Worm (Caenorhabditis elegans) whole organism, L4 larva: ENCODE data around the gene slc-9B.2.

Experiments
- F10B5.3 ChIP-seq: sonication (generic microtip); optimal IDR thresholded peaks from 2 replicates; lab custom pipeline; 2016; ENCODE audit warnings: mild to moderate bottlenecking, missing genetic modification characterization, missing compliant biosample characterization
- F26F4.8 ChIP-seq: fragments of 200-800 bp; sonication (Bioruptor generic); conservative IDR thresholded peaks from 2 replicates; pipeline ENCODE4 v1.3.6; 2022; ENCODE audit warnings: missing genetic modification characterization, missing compliant biosample characterization
- F44E2.7 ChIP-seq: fragments of 200-800 bp; sonication (Bioruptor generic); IDR thresholded peaks from 2 replicates; pipeline ENCODE4 v2.1.2; 2022; ENCODE audit warnings: missing genetic modification characterization, missing compliant biosample characterization
- F49E8.2 ChIP-seq: sonication (generic microtip); optimal IDR thresholded peaks from 2 replicates; lab custom pipeline; 2016; ENCODE audit warnings: missing compliant biosample characterization, mild to moderate bottlenecking, missing genetic modification characterization, borderline replicate concordance
- T20F7.1 ChIP-seq: fragments of 200-800 bp; sonication (Bioruptor generic); optimal IDR thresholded peaks from 2 replicates; lab custom pipeline; 2018; ENCODE audit warnings: mild to moderate bottlenecking, missing genetic modification characterization, missing compliant biosample characterization
- Y48G9A.11 ChIP-seq: fragments of 200-800 bp; sonication (Bioruptor generic); IDR thresholded peaks from 2 replicates; pipeline ENCODE4 v1.3.6; 2022; ENCODE audit warnings: missing genetic modification reagents, missing genetic modification characterization, missing compliant biosample characterization
- Y5F2A.4 ChIP-seq: fragments of 200-800 bp; sonication (Bioruptor generic); optimal IDR thresholded peaks from 2 replicates; lab custom pipeline; 2018; ENCODE audit warnings: mild to moderate bottlenecking, missing genetic modification characterization, missing compliant biosample characterization
- Y75B8A.6 ChIP-seq: fragments of 200-800 bp; sonication (Bioruptor generic); IDR thresholded peaks from 2 replicates; pipeline ENCODE4 v1.3.6; 2022; ENCODE audit warnings: missing genetic modification reagents, missing genetic modification characterization, missing compliant biosample characterization
- aly-2 ChIP-seq: sonication (generic microtip); optimal IDR thresholded peaks from 2 replicates; lab custom pipeline; 2018; ENCODE audit warnings: missing biosample characterization, missing genetic modification characterization
- ama-1 ChIP-seq: fragments of 150-350 bp; optimal IDR thresholded peaks from 2 replicates; lab custom pipeline; 2014; ENCODE audit warnings: inconsistent platforms, mixed read lengths
- ceh-20 ChIP-seq: fragments of 200-800 bp; sonication (Bioruptor generic); IDR thresholded peaks from 2 replicates; pipeline ENCODE4 v1.3.6; 2022; ENCODE audit warnings: missing genetic modification reagents, missing genetic modification characterization, missing compliant biosample characterization
- ceh-28 ChIP-seq: fragments of 150-350 bp; optimal IDR thresholded peaks from 2 replicates; lab custom pipeline; 2014; ENCODE audit warnings: missing biosample characterization, missing genetic modification reagents, missing genetic modification characterization
- ceh-44 ChIP-seq: fragments of 200-800 bp; sonication (Bioruptor generic); IDR thresholded peaks from 2 replicates; pipeline ENCODE4 v1.3.6; 2022; ENCODE audit warnings: missing genetic modification reagents, missing genetic modification characterization, missing compliant biosample characterization
- ceh-62 ChIP-seq: sonication (generic microtip); optimal IDR thresholded peaks from 2 replicates; lab custom pipeline; 2017; ENCODE audit warnings: missing biosample characterization, missing genetic modification characterization
- ces-1 ChIP-seq: fragments of 150-350 bp; sonication (generic microtip); optimal IDR thresholded peaks from 4 replicates; lab custom pipeline; 2014; ENCODE audit warnings: missing biosample characterization, missing genetic modification reagents, missing genetic modification characterization
- cey-2 ChIP-seq: sonication (generic microtip); optimal IDR thresholded peaks from 3 replicates; lab custom pipeline; 2017; ENCODE audit warnings: missing genetic modification characterization, mild to moderate bottlenecking, missing compliant biosample characterization, antibody characterized with exemption, borderline replicate concordance; ENCODE audit not compliant: insufficient read depth
- daf-16 ChIP-seq, 3 experiments: sonication (generic microtip); optimal IDR thresholded peaks; 2 replicates each; lab custom pipeline; 2016 to 2017; ENCODE audit warnings: missing genetic modification characterization in 3 of 3, missing genetic modification reagents in 3 of 3, mild to moderate bottlenecking in 2 of 3, missing compliant biosample characterization in 2 of 3, missing biosample characterization in 1 of 3, moderate library complexity in 1 of 3
- daf-8 ChIP-seq: fragments of 200-800 bp; sonication (Bioruptor generic); IDR thresholded peaks from 2 replicates; pipeline ENCODE4 v1.3.6; 2022; ENCODE audit warnings: missing genetic modification characterization, missing compliant biosample characterization
- dmd-8 ChIP-seq: fragments of 200-800 bp; sonication (Bioruptor generic); IDR thresholded peaks from 2 replicates; pipeline ENCODE4 v1.3.6; 2022; ENCODE audit warnings: missing genetic modification characterization, missing compliant biosample characterization
- dmd-9 ChIP-seq: fragments of 200-800 bp; sonication (Bioruptor generic); IDR thresholded peaks from 2 replicates; pipeline ENCODE4 v1.3.6; 2022; ENCODE audit warnings: missing genetic modification reagents, missing genetic modification characterization, missing compliant biosample characterization
- duxl-1 ChIP-seq: sonication (generic microtip); optimal IDR thresholded peaks from 2 replicates; lab custom pipeline; 2016; ENCODE audit warnings: mild to moderate bottlenecking, missing genetic modification characterization, moderate library complexity, missing compliant biosample characterization; ENCODE audit not compliant: poor library complexity
- dve-1 ChIP-seq: sonication (generic microtip); optimal IDR thresholded peaks from 2 replicates; lab custom pipeline; 2017; ENCODE audit warnings: antibody characterized with exemption, mild to moderate bottlenecking, missing genetic modification characterization, missing compliant biosample characterization; ENCODE audit not compliant: insufficient read depth
- egl-43 ChIP-seq: fragments of 200-800 bp; sonication (Bioruptor generic); IDR thresholded peaks from 2 replicates; pipeline ENCODE4 v1.3.6; 2022; ENCODE audit warnings: missing genetic modification reagents, missing genetic modification characterization, missing compliant biosample characterization
- hif-1 ChIP-seq, 2 experiments: sonication (generic microtip); optimal IDR thresholded peaks; 2 replicates each; lab custom pipeline; 2016 to 2017; ENCODE audit warnings: missing compliant biosample characterization in 2 of 2, missing genetic modification characterization in 2 of 2, missing genetic modification reagents in 2 of 2, missing genotype in 2 of 2, mild to moderate bottlenecking in 1 of 2
- hlh-11 ChIP-seq: fragments of 200-800 bp; sonication (Bioruptor generic); optimal IDR thresholded peaks from 2 replicates; lab custom pipeline; 2018; ENCODE audit warnings: mild to moderate bottlenecking, missing genetic modification characterization, missing compliant biosample characterization
- hmg-1.1 ChIP-seq: fragments of 200-800 bp; sonication (Bioruptor generic); IDR thresholded peaks from 2 replicates; pipeline ENCODE4 v1.3.6; 2022; ENCODE audit warnings: missing genetic modification reagents, missing genetic modification characterization, missing compliant biosample characterization
- lim-7 ChIP-seq: fragments of 200-800 bp; sonication (Bioruptor generic); IDR thresholded peaks from 2 replicates; pipeline ENCODE4 v1.3.6; 2022; ENCODE audit warnings: missing genetic modification characterization, missing compliant biosample characterization
- lin-15B ChIP-seq: fragments of 150-350 bp; sonication (generic microtip); optimal IDR thresholded peaks from 3 replicates; lab custom pipeline; 2014; ENCODE audit warnings: missing biosample characterization, missing genetic modification characterization
- lin-38 ChIP-seq: fragments of 200-800 bp; sonication (Bioruptor generic); IDR thresholded peaks from 2 replicates; pipeline ENCODE4 v1.3.6; 2022; ENCODE audit warnings: missing genetic modification reagents, missing genetic modification characterization, missing compliant biosample characterization
- madf-9 ChIP-seq: fragments of 200-800 bp; sonication (Bioruptor generic); conservative IDR thresholded peaks from 2 replicates; pipeline ENCODE4 v1.3.6; 2022; ENCODE audit warnings: missing genetic modification reagents, missing genetic modification characterization, missing compliant biosample characterization
- mes-2 ChIP-seq: sonication (generic microtip); optimal IDR thresholded peaks from 2 replicates; lab custom pipeline; 2016; ENCODE audit warnings: missing genotype, mild to moderate bottlenecking, missing genetic modification characterization, missing compliant biosample characterization; ENCODE audit not compliant: poor library complexity, severe bottlenecking
- mxl-2 ChIP-seq: fragments of 200-800 bp; sonication (Bioruptor generic); conservative IDR thresholded peaks from 2 replicates; pipeline ENCODE4 v1.3.6; 2022; ENCODE audit warnings: missing genetic modification reagents, missing genetic modification characterization, missing compliant biosample characterization
- nhr-10 ChIP-seq: fragments of 150-350 bp; optimal IDR thresholded peaks from 2 replicates; lab custom pipeline; 2014; ENCODE audit warnings: missing biosample characterization, missing genetic modification characterization
- nhr-11 ChIP-seq: fragments of 150-350 bp; optimal IDR thresholded peaks from 2 replicates; lab custom pipeline; 2014; ENCODE audit warnings: missing biosample characterization, missing genetic modification characterization
- nhr-111 ChIP-seq: fragments of 200-800 bp; sonication (Bioruptor generic); optimal IDR thresholded peaks from 2 replicates; lab custom pipeline; 2018; ENCODE audit warnings: mild to moderate bottlenecking, missing genetic modification characterization, missing compliant biosample characterization
- nhr-237 ChIP-seq: sonication (generic microtip); optimal IDR thresholded peaks from 2 replicates; lab custom pipeline; 2017; ENCODE audit warnings: missing biosample characterization, missing genetic modification characterization
- nhr-25 ChIP-seq: sonication (generic microtip); optimal IDR thresholded peaks from 2 replicates; lab custom pipeline; 2017; ENCODE audit warnings: missing genetic modification characterization, mild to moderate bottlenecking, missing compliant biosample characterization, antibody characterized with exemption, moderate library complexity, borderline replicate concordance; ENCODE audit not compliant: insufficient read depth
- nhr-28 ChIP-seq: fragments of 150-350 bp; optimal IDR thresholded peaks from 2 replicates; lab custom pipeline; 2014; ENCODE audit warnings: missing biosample characterization, missing genetic modification characterization
- nhr-6 ChIP-seq: fragments of 150-350 bp; optimal IDR thresholded peaks from 2 replicates; lab custom pipeline; 2014; ENCODE audit warnings: missing biosample characterization, missing genetic modification characterization
- pha-4 ChIP-seq, 2 experiments: fragments of 150-350 bp in 1 of 2; fragments of 200-800 bp in 1 of 2; sonication (Bioruptor generic) in 1 of 2; IDR thresholded peaks in 1 of 2; optimal IDR thresholded peaks in 1 of 2; 2 replicates each; pipeline versions ENCODE4 v1.3.6 to Lab custom; 2014 to 2022; ENCODE audit warnings: missing genetic modification characterization in 2 of 2, missing genetic modification reagents in 2 of 2, missing biosample characterization in 1 of 2, missing compliant biosample characterization in 1 of 2
- pqm-1 ChIP-seq: sonication (generic microtip); optimal IDR thresholded peaks from 2 replicates; lab custom pipeline; 2017; ENCODE audit warnings: missing biosample characterization, missing genetic modification characterization
- spr-3 ChIP-seq: fragments of 200-800 bp; sonication (Bioruptor generic); optimal IDR thresholded peaks from 2 replicates; lab custom pipeline; 2018; ENCODE audit warnings: mild to moderate bottlenecking, missing genetic modification characterization, missing compliant biosample characterization
- tag-97 ChIP-seq: fragments of 200-800 bp; sonication (Bioruptor generic); IDR thresholded peaks from 2 replicates; pipeline ENCODE4 v1.3.6; 2022; ENCODE audit warnings: missing genetic modification characterization, missing compliant biosample characterization
- unc-39 ChIP-seq: sonication (generic microtip); optimal IDR thresholded peaks from 2 replicates; lab custom pipeline; 2017; ENCODE audit warnings: missing biosample characterization, missing genetic modification characterization
- vab-7 ChIP-seq: fragments of 200-800 bp; sonication (Bioruptor generic); IDR thresholded peaks from 2 replicates; pipeline ENCODE4 v1.3.6; 2022; ENCODE audit warnings: missing genetic modification reagents, missing genetic modification characterization, missing compliant biosample characterization
- zag-1 ChIP-seq: fragments of 150-350 bp; optimal IDR thresholded peaks from 2 replicates; lab custom pipeline; 2014; ENCODE audit warnings: missing biosample characterization, missing genetic modification characterization
- zfp-2 ChIP-seq: sonication (generic microtip); optimal IDR thresholded peaks from 2 replicates; lab custom pipeline; 2016; ENCODE audit warnings: mild to moderate bottlenecking, missing genetic modification characterization, missing compliant biosample characterization
- zfp-3 ChIP-seq: fragments of 200-800 bp; sonication (Bioruptor generic); conservative IDR thresholded peaks from 2 replicates; pipeline ENCODE4 v1.3.6; 2022; ENCODE audit warnings: missing genetic modification reagents, missing genetic modification characterization, missing compliant biosample characterization
- ztf-7 ChIP-seq: fragments of 150-350 bp; optimal IDR thresholded peaks from 2 replicates; lab custom pipeline; 2014; ENCODE audit warnings: missing biosample characterization, missing genetic modification characterization

slc-9B.2 gene

ce11 chrV:16350775-16351378 lies 12.0 kb downstream of the slc-9B.2 start (continued):
- TF ChIP-seq F49E8.2 (tag; lab: Kevin White, UChicago): no peak
- TF ChIP-seq duxl-1 (tag; lab: Kevin White, UChicago): no peak
- no peak for TF ChIP-seq zfp-2 (tag; lab: Kevin White, UChicago)
- peak; percentile 33; the same call in 1 of the 2 replicates for TF ChIP-seq ceh-20 (GFP tag; lab: Robert Waterston, UW)
- no peak; the same call in 1 of the 2 replicates for TF ChIP-seq pha-4 (GFP tag; IDR thresholded peaks at IDR 0.05; lab: Robert Waterston, UW)
- no peak for TF ChIP-seq pha-4 (tag; optimal IDR thresholded peaks at IDR 0.05; lab: Kevin White, UChicago)
- TF ChIP-seq lin-15B (tag; lab: Kevin White, UChicago): no peak
- TF ChIP-seq unc-39 (tag; lab: Kevin White, UChicago): no peak
- TF ChIP-seq dmd-9 (GFP tag; lab: Robert Waterston, UW): no peak
- no peak for TF ChIP-seq ceh-44 (GFP tag; lab: Robert Waterston, UW)
- TF ChIP-seq ceh-28: no peak
- peak; percentile 77 for TF ChIP-seq hmg-1.1 (GFP tag; lab: Robert Waterston, UW)
- no peak for TF ChIP-seq ces-1
- TF ChIP-seq nhr-10 (tag; lab: Kevin White, UChicago): no peak
- peak; percentile 72 for TF ChIP-seq nhr-28 (tag; lab: Kevin White, UChicago)
- TF ChIP-seq mxl-2 (GFP tag; lab: Robert Waterston, UW): no peak
- peak; percentile 64 for TF ChIP-seq nhr-11
- TF ChIP-seq Y75B8A.6 (GFP tag; lab: Robert Waterston, UW): no peak
- TF ChIP-seq madf-9 (GFP tag; lab: Robert Waterston, UW): no peak
- TF ChIP-seq egl-43 (GFP tag; lab: Robert Waterston, UW): no peak
- no peak for TF ChIP-seq ama-1 (lab: Kevin White, UChicago)
- TF ChIP-seq mes-2 (tag; lab: Kevin White, UChicago): peak; percentile 32
- TF ChIP-seq Y48G9A.11: no peak
- no peak for TF ChIP-seq nhr-111
- TF ChIP-seq hlh-11 (tag; lab: Kevin White, UChicago): peak; percentile 87
- TF ChIP-seq pqm-1: peak; percentile 42
- TF ChIP-seq zag-1: no peak
- TF ChIP-seq lim-7 (GFP tag; lab: Robert Waterston, UW): no peak
- no peak for TF ChIP-seq ztf-7 (tag; lab: Kevin White, UChicago)
- no peak for TF ChIP-seq F10B5.3 (tag; lab: Kevin White, UChicago)
- TF ChIP-seq dmd-8 (GFP tag; lab: Robert Waterston, UW): no peak
- no peak for TF ChIP-seq nhr-6
- no peak for TF ChIP-seq nhr-237 (tag; lab: Kevin White, UChicago)
- no peak for TF ChIP-seq cey-2
- TF ChIP-seq dve-1 (tag; lab: Kevin White, UChicago): peak; percentile 62
- peak in 1 of 2 experiments; percentile 45 for TF ChIP-seq daf-16 (GFP tag; optimal IDR thresholded peaks at IDR 0.05; lab: Kevin White, UChicago)
- TF ChIP-seq daf-16 (tag; optimal IDR thresholded peaks at IDR 0.05; lab: Kevin White, UChicago): peak; percentile 87
- no peak for TF ChIP-seq T20F7.1 (GFP tag; lab: Kevin White, UChicago)
- no peak for TF ChIP-seq tag-97 (GFP tag; lab: Robert Waterston, UW)
- peak in 1 of 2 experiments; percentile 39 for TF ChIP-seq hif-1 (tag; optimal IDR thresholded peaks at IDR 0.05; lab: Kevin White, UChicago)
- TF ChIP-seq F44E2.7 (GFP tag; lab: Robert Waterston, UW): no peak
- no peak for TF ChIP-seq zfp-3 (GFP tag; lab: Robert Waterston, UW)
- no peak for TF ChIP-seq vab-7
- no peak for TF ChIP-seq aly-2 (tag; lab: Kevin White, UChicago)
- no peak for TF ChIP-seq daf-8 (GFP tag; lab: Robert Waterston, UW)
- no peak for TF ChIP-seq lin-38 (GFP tag; lab: Robert Waterston, UW)
- no peak for TF ChIP-seq spr-3 (GFP tag; lab: Kevin White, UChicago)
- TF ChIP-seq ceh-62: no peak
- no peak for TF ChIP-seq F26F4.8 (GFP tag; lab: Robert Waterston, UW)
- no peak for TF ChIP-seq nhr-25
- no peak for TF ChIP-seq Y5F2A.4 (GFP tag; lab: Kevin White, UChicago)
